Fruit fly (Drosophila melanogaster): ENCODE results near the gene sordd1.

The sordd1 gene

DNA sequence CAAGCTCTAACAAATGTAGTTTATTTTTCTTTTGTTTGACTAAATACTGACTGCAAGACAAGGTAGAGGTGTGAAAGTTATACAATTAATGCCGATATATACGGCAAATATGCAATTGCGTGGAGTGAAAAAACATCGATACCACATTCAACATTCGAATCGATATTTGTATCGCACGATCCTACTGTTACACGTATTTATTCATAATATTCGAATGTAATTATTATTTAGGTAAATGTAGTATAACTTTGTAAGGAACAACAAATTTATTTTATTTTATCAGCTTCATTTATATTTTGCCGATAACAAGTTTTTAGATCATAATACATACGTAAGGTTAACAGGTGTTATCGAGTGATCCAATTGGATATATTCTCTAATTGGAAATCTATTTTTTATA is 39.6 kb upstream of the sordd1 start, which contains the start of gene Chc (continued):
- TF ChIP-seq Oaz (GFP tag; IDR thresholded peaks at IDR 0.05) (no peak), CG12071 (GFP tag; optimal IDR thresholded peaks at IDR 0.05) (no peak), CG4328 (GFP tag; optimal IDR thresholded peaks at IDR 0.05) (no peak), CG17612 (GFP tag; IDR thresholded peaks at IDR 0.05) (no peak), Dad (GFP tag; optimal IDR thresholded peaks at IDR 0.05) (no peak), sim (GFP tag; IDR thresholded peaks at IDR 0.05) (no peak), CG31365 (tag; optimal IDR thresholded peaks at IDR 0.05) (no peak), HLH54F (GFP tag; optimal IDR thresholded peaks at IDR 0.05) (no peak), Deaf1 (tag; optimal IDR thresholded peaks at IDR 0.05) (no peak), CG11247 (GFP tag; IDR thresholded peaks at IDR 0.05) (no peak), CG30431 (GFP tag; optimal IDR thresholded peaks at IDR 0.05) (no peak), cwo (GFP tag; optimal IDR thresholded peaks at IDR 0.05) (no peak), CG9932 (GFP tag; IDR thresholded peaks at IDR 0.05) (peak; percentile 64), oc (tag; optimal IDR thresholded peaks at IDR 0.05) (no peak), CG18262 (tag; optimal IDR thresholded peaks at IDR 0.05) (no peak), Hey (tag; optimal IDR thresholded peaks at IDR 0.05) (no peak), otp (GFP tag; IDR thresholded peaks at IDR 0.05) (no peak), Doc3 (GFP tag; IDR thresholded peaks at IDR 0.05; ENCODE audit: partially characterized antibody) (peak; percentile 91), Bdp1 (GFP tag; optimal IDR thresholded peaks at IDR 0.05) (no peak), CG31441 (GFP tag; IDR thresholded peaks at IDR 0.05) (no peak), Mrtf (GFP tag; IDR thresholded peaks at IDR 0.05) (no peak), Chrac-16 (GFP tag; optimal IDR thresholded peaks at IDR 0.05) (no peak), CG16863 (GFP tag; optimal IDR thresholded peaks at IDR 0.05) (no peak), hb (GFP tag; IDR thresholded peaks at IDR 0.05; ENCODE audit: partially characterized antibody) (peak; percentile 96), pho (GFP tag; optimal IDR thresholded peaks at IDR 0.05) (no peak), CG11695 (GFP tag; IDR thresholded peaks at IDR 0.05) (no peak), repo (GFP tag; optimal IDR thresholded peaks at IDR 0.05) (no peak), dati (GFP tag; IDR thresholded peaks at IDR 0.05) (no peak), CrebB (tag; optimal IDR thresholded peaks at IDR 0.05) (no peak), tio (GFP tag; optimal IDR thresholded peaks at IDR 0.05) (no peak)

DNA sequence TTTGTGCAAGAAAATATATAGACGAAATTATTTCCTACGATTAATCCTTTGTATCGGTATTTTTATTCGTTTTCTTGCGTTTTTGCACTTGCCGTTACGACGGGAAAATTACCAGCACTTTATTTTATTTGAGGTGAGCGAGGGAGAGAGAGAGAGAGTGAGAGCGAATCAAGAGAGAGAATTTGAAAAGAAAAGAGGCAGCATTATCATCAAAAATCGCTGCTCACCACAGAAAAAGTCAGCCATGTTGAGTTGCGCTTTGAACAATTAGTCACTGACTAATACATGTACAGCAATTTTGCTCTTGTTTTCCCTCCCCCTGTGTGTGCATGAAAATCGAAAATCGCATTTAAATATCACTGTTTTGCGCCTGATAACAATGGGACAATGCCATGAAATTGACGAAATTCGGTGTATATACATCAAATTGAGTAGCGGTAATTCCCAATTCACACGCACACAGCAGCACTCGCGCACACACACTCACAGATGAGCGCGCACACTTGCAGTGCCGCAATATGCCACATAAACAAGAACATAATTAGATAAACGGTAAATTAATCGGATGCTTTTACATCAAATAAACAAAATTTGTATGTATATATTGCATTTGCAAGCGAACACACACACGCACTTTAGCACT is 38.9 kb upstream of the sordd1 start:
- TF ChIP-seq CG14710 (tag; optimal IDR thresholded peaks at IDR 0.05) (no peak), nom (GFP tag; optimal IDR thresholded peaks at IDR 0.05) (peak; percentile 57), HLHmδ (GFP tag; optimal IDR thresholded peaks at IDR 0.05) (no peak), tll (GFP tag; optimal IDR thresholded peaks at IDR 0.05) (peak in 1 of 2 experiments; percentile 13), CG3995 (GFP tag; optimal IDR thresholded peaks at IDR 0.05) (no peak), CG14050 (GFP tag; IDR thresholded peaks at IDR 0.05) (no peak), amos (GFP tag; IDR thresholded peaks at IDR 0.05; ENCODE audit: partially characterized antibody) (no peak), Nf-YB (GFP tag; optimal IDR thresholded peaks at IDR 0.05) (peak; percentile 16), Antp (GFP tag; optimal IDR thresholded peaks at IDR 0.05) (no peak), her (GFP tag; optimal IDR thresholded peaks at IDR 0.05) (no peak), CG17186 (GFP tag; optimal IDR thresholded peaks at IDR 0.05) (no peak), CG34422 (GFP tag; IDR thresholded peaks at IDR 0.05) (peak; percentile 18; the same call in 1 of the 3 replicates), row (GFP tag; IDR thresholded peaks at IDR 0.05) (peak; percentile 18; the same call in 1 of the 3 replicates), Doc2 (GFP tag; IDR thresholded peaks at IDR 0.05) (no peak), exex (tag; optimal IDR thresholded peaks at IDR 0.05) (no peak), crol (GFP tag; IDR thresholded peaks at IDR 0.05) (0 out of 2 replicates have a peak, but pooled peaks have one; percentile 9), CG15514 (GFP tag; optimal IDR thresholded peaks at IDR 0.05) (peak; percentile 0), gfzf (GFP tag; optimal IDR thresholded peaks at IDR 0.05) (no peak), ewg (GFP tag; optimal IDR thresholded peaks at IDR 0.05) (peak; percentile 9), wek (GFP tag; optimal IDR thresholded peaks at IDR 0.05) (no peak), yki (optimal IDR thresholded peaks at IDR 0.05) (peak; percentile 28), PHDP (tag; optimal IDR thresholded peaks at IDR 0.05) (no peak)
